Fruit fly (Drosophila melanogaster): ENCODE data around the gene CG33965.
A peak's percentile ranks its signal among the peaks of the same experiment; 100 is the strongest.

The CG33965 gene

DNA sequence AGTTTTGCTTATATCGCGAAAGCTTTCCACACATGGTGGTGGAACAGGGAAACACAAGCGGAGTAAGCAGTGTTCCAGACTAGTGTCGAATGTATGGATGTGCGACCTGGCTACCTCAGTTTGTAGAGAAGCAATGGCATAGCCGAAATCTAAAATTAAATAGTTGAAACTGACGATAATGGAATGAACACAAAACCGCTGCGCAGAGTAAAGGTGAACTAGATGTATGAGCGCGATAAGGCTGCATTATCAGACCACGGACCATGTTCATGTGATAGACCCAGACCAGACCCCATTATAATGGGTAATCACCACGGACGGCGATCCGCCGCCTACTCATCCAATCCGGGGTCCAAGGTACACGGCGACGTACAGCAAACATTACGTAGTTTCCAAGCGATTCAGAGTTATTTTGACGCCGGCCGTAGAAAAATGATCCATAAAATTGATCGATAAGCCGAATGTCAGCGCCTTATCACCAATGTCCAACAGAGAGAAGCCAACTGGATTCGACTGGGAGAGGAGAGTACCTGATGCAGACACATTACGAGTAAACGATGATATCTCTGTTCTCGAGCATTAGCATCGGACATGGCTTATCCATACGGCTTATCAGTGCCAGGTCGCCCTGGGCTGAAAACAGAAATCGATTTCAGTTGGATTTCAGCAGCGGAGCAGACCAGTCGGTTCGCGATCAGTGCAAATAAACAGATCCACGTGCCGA, 43.6 kb upstream of the CG33965 start, which contains the start of gene CG13912 (continued):
- TF ChIP-seq Eip74EF (GFP tag; optimal IDR thresholded peaks at IDR 0.05) (peak in 1 of 2 experiments; percentile 39), pita (GFP tag; optimal IDR thresholded peaks at IDR 0.05) (peak; percentile 76), gt (GFP tag; IDR thresholded peaks at IDR 0.05) (no peak), CG12236 (GFP tag; optimal IDR thresholded peaks at IDR 0.05) (no peak), CG13296 (GFP tag; optimal IDR thresholded peaks at IDR 0.05) (peak; percentile 33), Myb (GFP tag; optimal IDR thresholded peaks at IDR 0.05) (peak; percentile 24), gfzf (GFP tag; optimal IDR thresholded peaks at IDR 0.05) (peak; percentile 1), dpn (GFP tag; optimal IDR thresholded peaks at IDR 0.05) (peak; percentile 7 to 17), Lhr (GFP tag; optimal IDR thresholded peaks at IDR 0.05) (peak; percentile 66), ewg (GFP tag; optimal IDR thresholded peaks at IDR 0.05) (no peak), HmgD (GFP tag; optimal IDR thresholded peaks at IDR 0.05) (no peak), CG17359 (tag; optimal IDR thresholded peaks at IDR 0.05) (no peak), cato (GFP tag; optimal IDR thresholded peaks at IDR 0.05; ENCODE audit: borderline replicate concordance) (no peak), CG4424 (GFP tag; optimal IDR thresholded peaks at IDR 0.05) (no peak), CG12769 (tag; optimal IDR thresholded peaks at IDR 0.05) (peak; percentile 9), shn (GFP tag; optimal IDR thresholded peaks at IDR 0.05) (peak; percentile 37), bcd (GFP tag; optimal IDR thresholded peaks at IDR 0.05) (no peak), CG4707 (GFP tag; optimal IDR thresholded peaks at IDR 0.05) (no peak), H15 (GFP tag; IDR thresholded peaks at IDR 0.05) (no peak), lab (GFP tag; optimal IDR thresholded peaks at IDR 0.05) (peak; percentile 35), CG12219 (GFP tag; optimal IDR thresholded peaks at IDR 0.05) (peak; percentile 35), CG6272 (GFP tag; IDR thresholded peaks at IDR 0.05) (no peak), Gsc (GFP tag; IDR thresholded peaks at IDR 0.05) (no peak), CG6254 (GFP tag; optimal IDR thresholded peaks at IDR 0.05) (peak; percentile 41), Tbp (GFP tag; optimal IDR thresholded peaks at IDR 0.05) (no peak)

dm6 chr3L:1193123-1193844, 39.4 kb upstream of the CG33965 start, which contains the start of gene Trhn:
Gene Trhn (minus strand): TSS chr3L:1193173.
- TF ChIP-seq Neu2 (GFP tag; optimal IDR thresholded peaks at IDR 0.05; ENCODE audit: borderline replicate concordance) = no peak
- TF ChIP-seq nom (GFP tag; optimal IDR thresholded peaks at IDR 0.05) = no peak
- no peak for TF ChIP-seq tup (GFP tag; optimal IDR thresholded peaks at IDR 0.05)
- no peak for TF ChIP-seq prd (optimal IDR thresholded peaks at IDR 0.05)
- TF ChIP-seq prd (GFP tag; IDR thresholded peaks at IDR 0.05) = no peak
- no peak for TF ChIP-seq mirr (GFP tag; optimal IDR thresholded peaks at IDR 0.05)
- TF ChIP-seq Myb (GFP tag; optimal IDR thresholded peaks at IDR 0.05) = no peak
- no peak for TF ChIP-seq CG17829 (tag; optimal IDR thresholded peaks at IDR 0.05)
- TF ChIP-seq Awh (GFP tag; IDR thresholded peaks at IDR 0.05) = no peak
- no peak for TF ChIP-seq Dbx (GFP tag; IDR thresholded peaks at IDR 0.05)
- no peak for TF ChIP-seq Camta (GFP tag; optimal IDR thresholded peaks at IDR 0.05)
- TF ChIP-seq CG32767 (GFP tag; IDR thresholded peaks at IDR 0.05) = no peak
- no peak for TF ChIP-seq CG18262 (tag; optimal IDR thresholded peaks at IDR 0.05)
- TF ChIP-seq CTCF (GFP tag; optimal IDR thresholded peaks at IDR 0.05) = no peak
- peak; percentile 16 for TF ChIP-seq CG7556 (GFP tag; optimal IDR thresholded peaks at IDR 0.05)
- peak; percentile 4 for TF ChIP-seq CG12391 (tag; optimal IDR thresholded peaks at IDR 0.05)
- TF ChIP-seq hbn (GFP tag; IDR thresholded peaks at IDR 0.05; ENCODE audit: partially characterized antibody) = no peak
- TF ChIP-seq Doc2 (GFP tag; IDR thresholded peaks at IDR 0.05) = no peak
- TF ChIP-seq ERR (GFP tag; optimal IDR thresholded peaks at IDR 0.05) = no peak
- TF ChIP-seq Hand (GFP tag; optimal IDR thresholded peaks at IDR 0.05) = no peak
- no peak for TF ChIP-seq Lpt (GFP tag; optimal IDR thresholded peaks at IDR 0.05)
- TF ChIP-seq CG17186 (GFP tag; optimal IDR thresholded peaks at IDR 0.05) = no peak
- TF ChIP-seq pnt (GFP tag; optimal IDR thresholded peaks at IDR 0.05) = no peak
- no peak for TF ChIP-seq tgo (GFP tag; IDR thresholded peaks at IDR 0.05)
- no peak for TF ChIP-seq CG2129 (GFP tag; IDR thresholded peaks at IDR 0.05; ENCODE audit: partially characterized antibody)
